Worm (Caenorhabditis elegans): ENCODE results near the gene R13H7.2.

- TF ChIP-seq elt-1 (tag; optimal IDR thresholded peaks at IDR 0.05; ENCODE audit: borderline replicate concordance, insufficient read depth) (no peak), nhr-12 (tag; optimal IDR thresholded peaks at IDR 0.05) (no peak), bed-3 (GFP tag; optimal IDR thresholded peaks at IDR 0.05) (no peak)
Measured at ce11 chrIV:6859270-6859669, at the start of gene R13H7.2.
